Fruit fly (Drosophila melanogaster) whole organism, embryonic: ENCODE measurements around the gene NaPi-III.

Source experiments
- Adf1 ChIP-seq: fragments of 200-800 bp; sonication (Bioruptor generic); IDR thresholded peaks from 2 replicates; pipeline ENCODE4 v1.3.6; 2022; ENCODE audit warnings: missing biosample characterization, missing genetic modification characterization
- Antp ChIP-seq: fragments of 200-800 bp; sonication (Bioruptor generic); optimal IDR thresholded peaks from 3 replicates; lab custom pipeline; 2016; ENCODE audit warnings: missing biosample characterization, missing genetic modification characterization
- B-H2 ChIP-seq: fragments of 200-800 bp; sonication (Bioruptor generic); optimal IDR thresholded peaks from 2 replicates; lab custom pipeline; 2018; ENCODE audit warnings: missing biosample characterization, mild to moderate bottlenecking, missing genetic modification characterization
- CG10209 ChIP-seq: fragments of 200-800 bp; sonication (Bioruptor generic); optimal IDR thresholded peaks from 3 replicates; lab custom pipeline; 2017; ENCODE audit warnings: missing biosample characterization, mild to moderate bottlenecking, missing genetic modification characterization, missing genetic modification reagents
- CG10274 ChIP-seq: fragments of 200-800 bp; sonication (Bioruptor generic); optimal IDR thresholded peaks from 3 replicates; lab custom pipeline; 2017; ENCODE audit warnings: missing biosample characterization, mild to moderate bottlenecking, missing genetic modification characterization
- CG10321 ChIP-seq: fragments of 200-800 bp; sonication (Bioruptor generic); IDR thresholded peaks from 2 replicates; pipeline ENCODE4 v1.3.6; 2022; ENCODE audit warnings: missing biosample characterization, missing genetic modification characterization
- CG11085 ChIP-seq: fragments of 200-800 bp; sonication (Bioruptor generic); IDR thresholded peaks from 2 replicates; pipeline ENCODE4 v1.3.6; 2022; ENCODE audit warnings: missing biosample characterization, missing genetic modification characterization
- CG12299 ChIP-seq: fragments of 200-800 bp; sonication (Bioruptor generic); optimal IDR thresholded peaks from 2 replicates; lab custom pipeline; 2018; ENCODE audit warnings: missing biosample characterization, mild to moderate bottlenecking, missing genetic modification characterization
- CG12942 ChIP-seq: fragments of 200-800 bp; sonication (Bioruptor generic); optimal IDR thresholded peaks from 3 replicates; lab custom pipeline; 2016; ENCODE audit warnings: missing biosample characterization, missing genetic modification characterization
- CG13424 ChIP-seq: fragments of 200-800 bp; sonication (Bioruptor generic); optimal IDR thresholded peaks from 2 replicates; lab custom pipeline; 2019; ENCODE audit warnings: missing biosample characterization, mild to moderate bottlenecking, missing genetic modification characterization, moderate library complexity
- CG14014 ChIP-seq: fragments of 200-800 bp; sonication (Bioruptor generic); IDR thresholded peaks from 2 replicates; pipeline ENCODE4 v1.3.6; 2022; ENCODE audit warnings: missing biosample characterization, missing genetic modification characterization
- CG15269 ChIP-seq: fragments of 200-800 bp; sonication (Bioruptor generic); optimal IDR thresholded peaks from 2 replicates; lab custom pipeline; 2018; ENCODE audit warnings: missing biosample characterization, mild to moderate bottlenecking, missing genetic modification characterization, moderate library complexity
- CG17359 ChIP-seq: fragments of 200-800 bp; sonication (Bioruptor generic); optimal IDR thresholded peaks from 3 replicates; lab custom pipeline; 2018; ENCODE audit warnings: missing biosample characterization, mild to moderate bottlenecking, missing genetic modification characterization, moderate library complexity
- CG17385 ChIP-seq: fragments of 200-800 bp; sonication (Bioruptor generic); optimal IDR thresholded peaks from 3 replicates; lab custom pipeline; 2018; ENCODE audit warnings: missing biosample characterization, mild to moderate bottlenecking, missing genetic modification characterization
- CG1792 ChIP-seq: fragments of 200-800 bp; sonication (Bioruptor generic); optimal IDR thresholded peaks from 2 replicates; lab custom pipeline; 2016; ENCODE audit warnings: missing biosample characterization, missing genetic modification characterization
- CG32532 ChIP-seq: fragments of 200-800 bp; sonication (Bioruptor generic); IDR thresholded peaks from 2 replicates; pipeline ENCODE4 v1.3.6; 2022; ENCODE audit warnings: missing biosample characterization, missing genetic modification characterization
- CG4424 ChIP-seq: fragments of 200-800 bp; sonication (Bioruptor generic); optimal IDR thresholded peaks from 3 replicates; lab custom pipeline; 2016; ENCODE audit warnings: missing biosample characterization, missing genetic modification characterization
- CG5953 ChIP-seq: fragments of 200-800 bp; sonication (Bioruptor generic); IDR thresholded peaks from 2 replicates; pipeline ENCODE4 v1.3.6; 2022; ENCODE audit warnings: missing biosample characterization, missing genetic modification characterization
- CG6175 ChIP-seq: fragments of 200-800 bp; sonication (Bioruptor generic); IDR thresholded peaks from 3 replicates; pipeline ENCODE4 v1.3.6; 2022; ENCODE audit warnings: missing biosample characterization, missing genetic modification characterization
- CG6254 ChIP-seq: fragments of 200-800 bp; sonication (Bioruptor generic); optimal IDR thresholded peaks from 3 replicates; lab custom pipeline; 2017; ENCODE audit warnings: mild to moderate bottlenecking, missing biosample characterization, missing genetic modification reagents, missing genetic modification characterization
- CG6689 ChIP-seq: fragments of 200-800 bp; sonication (Bioruptor generic); IDR thresholded peaks from 2 replicates; pipeline ENCODE4 v1.3.6; 2022; ENCODE audit warnings: missing biosample characterization, missing genetic modification characterization
- CG7271 ChIP-seq: fragments of 200-800 bp; sonication (Bioruptor generic); optimal IDR thresholded peaks from 2 replicates; lab custom pipeline; 2018; ENCODE audit warnings: missing biosample characterization, mild to moderate bottlenecking, missing genetic modification characterization, moderate library complexity
- CG7928 ChIP-seq: fragments of 200-800 bp; sonication (Bioruptor generic); optimal IDR thresholded peaks from 2 replicates; lab custom pipeline; 2017; ENCODE audit warnings: missing biosample characterization, mild to moderate bottlenecking, missing genetic modification characterization
- CG8290 ChIP-seq, 3 experiments: fragments of 200-800 bp; sonication (Bioruptor generic); optimal IDR thresholded peaks; 2 replicates each; lab custom pipeline; 2016 to 2019; ENCODE audit warnings: missing biosample characterization in 3 of 3, missing genetic modification characterization in 3 of 3, mild to moderate bottlenecking in 2 of 3, moderate library complexity in 1 of 3
- CoRest ChIP-seq: fragments of 200-800 bp; sonication (Bioruptor generic); optimal IDR thresholded peaks from 3 replicates; lab custom pipeline; 2018; ENCODE audit warnings: missing biosample characterization, mild to moderate bottlenecking, missing genetic modification characterization, moderate library complexity
- D19B ChIP-seq: fragments of 200-800 bp; sonication (Bioruptor generic); optimal IDR thresholded peaks from 2 replicates; lab custom pipeline; 2017; ENCODE audit warnings: missing biosample characterization, mild to moderate bottlenecking, missing genetic modification characterization
- Drgx ChIP-seq: fragments of 200-800 bp; sonication (Bioruptor generic); IDR thresholded peaks from 2 replicates; pipeline ENCODE4 v1.3.6; 2022; ENCODE audit warnings: missing biosample characterization, missing genetic modification characterization
- E2f2 ChIP-seq: fragments of 200-800 bp; sonication (Bioruptor generic); IDR thresholded peaks from 2 replicates; pipeline ENCODE4 v1.3.6; 2022; ENCODE audit warnings: missing biosample characterization, missing genetic modification characterization
- Ets65A ChIP-seq: fragments of 200-800 bp; sonication (Bioruptor generic); peaks from one replicate; lab custom pipeline; 2016; ENCODE audit warnings: missing biosample characterization, missing genetic modification characterization
- Fer2 ChIP-seq: fragments of 200-800 bp; sonication (Bioruptor generic); optimal IDR thresholded peaks from 2 replicates; lab custom pipeline; 2018; ENCODE audit warnings: missing biosample characterization, mild to moderate bottlenecking, missing genetic modification characterization, moderate library complexity
- Hmr ChIP-seq: fragments of 200-800 bp; sonication (Bioruptor generic); optimal IDR thresholded peaks from 3 replicates; lab custom pipeline; 2017; ENCODE audit warnings: mild to moderate bottlenecking, missing biosample characterization, missing genetic modification reagents, missing genetic modification characterization
- NC2β ChIP-seq: fragments of 200-800 bp; sonication (Bioruptor generic); optimal IDR thresholded peaks from 2 replicates; lab custom pipeline; 2016; ENCODE audit warnings: missing biosample characterization, missing genetic modification characterization
- Ptx1 ChIP-seq: fragments of 200-800 bp; sonication (Bioruptor generic); IDR thresholded peaks from 2 replicates; pipeline ENCODE4 v1.3.6; 2022; ENCODE audit warnings: missing biosample characterization, missing genetic modification characterization
- Spps ChIP-seq: fragments of 200-800 bp; sonication (Bioruptor generic); optimal IDR thresholded peaks from 2 replicates; lab custom pipeline; 2018; ENCODE audit warnings: missing biosample characterization, mild to moderate bottlenecking, missing genetic modification characterization
- Tbp ChIP-seq: fragments of >200 bp; optimal IDR thresholded peaks from 2 replicates; lab custom pipeline; 2018; ENCODE audit warnings: missing biosample characterization, missing genetic modification characterization
- Vsx1 ChIP-seq: fragments of 200-800 bp; sonication (Bioruptor generic); optimal IDR thresholded peaks from 2 replicates; lab custom pipeline; 2017; ENCODE audit warnings: missing biosample characterization, mild to moderate bottlenecking, missing genetic modification characterization, missing genetic modification reagents
- al ChIP-seq: fragments of 200-800 bp; sonication (Bioruptor generic); IDR thresholded peaks from 2 replicates; pipeline ENCODE4 v1.3.6; 2022; ENCODE audit warnings: missing biosample characterization, missing genetic modification characterization
- bbx ChIP-seq: fragments of 200-800 bp; sonication (Bioruptor generic); IDR thresholded peaks from 2 replicates; pipeline ENCODE4 v1.3.6; 2022; ENCODE audit warnings: missing biosample characterization, missing genetic modification characterization; ENCODE audit not compliant: partially characterized antibody
- bcd ChIP-seq: fragments of 200-800 bp; sonication (Bioruptor generic); optimal IDR thresholded peaks from 2 replicates; lab custom pipeline; 2017; ENCODE audit warnings: missing biosample characterization, mild to moderate bottlenecking, missing genetic modification characterization
- cato ChIP-seq: fragments of 200-800 bp; sonication (Bioruptor generic); optimal IDR thresholded peaks from 2 replicates; lab custom pipeline; 2016; ENCODE audit warnings: missing biosample characterization, missing genetic modification characterization, borderline replicate concordance
- dpn ChIP-seq, 2 experiments: fragments of 200-800 bp; sonication (Bioruptor generic); optimal IDR thresholded peaks; 3 replicates each; lab custom pipeline; 2016; ENCODE audit warnings: missing biosample characterization in 2 of 2, missing genetic modification characterization in 2 of 2
- jing ChIP-seq: fragments of 200-800 bp; sonication (Bioruptor generic); optimal IDR thresholded peaks from 2 replicates; lab custom pipeline; 2018; ENCODE audit warnings: missing biosample characterization, mild to moderate bottlenecking, missing genetic modification characterization
- jumu ChIP-seq: fragments of 200-800 bp; sonication (Bioruptor generic); optimal IDR thresholded peaks from 3 replicates; lab custom pipeline; 2016; ENCODE audit warnings: missing biosample characterization, missing genetic modification characterization
- odd ChIP-seq: fragments of 200-800 bp; sonication (Bioruptor generic); optimal IDR thresholded peaks from 2 replicates; lab custom pipeline; 2017; ENCODE audit warnings: missing biosample characterization, mild to moderate bottlenecking, missing genetic modification characterization
- prd ChIP-seq, 3 experiments: fragments of >200 bp in 2 of 3; fragments of 200-800 bp in 1 of 3; sonication (Bioruptor generic) in 1 of 3; optimal IDR thresholded peaks in 2 of 3; IDR thresholded peaks in 1 of 3; 2 replicates in 2 of 3; 3 replicates in 1 of 3; pipeline versions ENCODE4 v1.3.6 to Lab custom; 2017 to 2022; ENCODE audit warnings: missing biosample characterization in 1 of 3, missing genetic modification characterization in 1 of 3
- row ChIP-seq: fragments of 200-800 bp; sonication (Bioruptor generic); IDR thresholded peaks from 3 replicates; pipeline ENCODE4 v1.3.6; 2022; ENCODE audit warnings: missing biosample characterization, missing genetic modification characterization
- so ChIP-seq: fragments of 200-800 bp; sonication (Bioruptor generic); IDR thresholded peaks from 3 replicates; pipeline ENCODE4 v1.3.6; 2022; ENCODE audit warnings: missing biosample characterization, missing genetic modification characterization
- tx ChIP-seq: fragments of 200-800 bp; sonication (Bioruptor generic); optimal IDR thresholded peaks from 2 replicates; lab custom pipeline; 2016; ENCODE audit warnings: missing biosample characterization, missing genetic modification characterization
- wek ChIP-seq: fragments of 200-800 bp; sonication (Bioruptor generic); optimal IDR thresholded peaks from 3 replicates; lab custom pipeline; 2018; ENCODE audit warnings: missing biosample characterization, mild to moderate bottlenecking, missing genetic modification characterization, moderate library complexity
- zen2 ChIP-seq: fragments of 200-800 bp; sonication (Bioruptor generic); IDR thresholded peaks from 3 replicates; pipeline ENCODE4 v1.3.6; 2022; ENCODE audit warnings: missing biosample characterization, missing genetic modification characterization; ENCODE audit not compliant: partially characterized antibody

NaPi-III gene

dm6 chr3L:11155380-11155779 lies 32.2 kb downstream of the NaPi-III start (continued):
- TF ChIP-seq CG10274 (GFP tag; lab: Kevin White, UChicago) (no peak), CG10209 (GFP tag; lab: Kevin White, UChicago) (no peak), Tbp (GFP tag; lab: Kevin White, UChicago) (no peak), CoRest (tag; lab: Kevin White, UChicago) (peak; percentile 7), CG17359 (tag; lab: Kevin White, UChicago) (no peak), CG6175 (GFP tag; lab: Robert Waterston, UW) (no peak), E2f2 (GFP tag; lab: Robert Waterston, UW) (peak; percentile 21; the same call in 1 of the 2 replicates), Ets65A (GFP tag; lab: Kevin White, UChicago) (peak; percentile 14), CG7928 (GFP tag; lab: Kevin White, UChicago) (no peak), CG32532 (GFP tag; lab: Robert Waterston, UW) (peak; percentile 25; the same call in 1 of the 2 replicates), dpn (GFP tag; optimal IDR thresholded peaks at IDR 0.05; lab: Kevin White, UChicago) (peak in 1 of 2 experiments; percentile 6), tx (no peak), Hmr (no peak), CG6254 (GFP tag; lab: Kevin White, UChicago) (no peak), Ptx1 (GFP tag; lab: Robert Waterston, UW) (0 out of 2 replicates have a peak, but pooled peaks have one; percentile 13), row (GFP tag; lab: Robert Waterston, UW) (peak; percentile 36; the same call in 2 of the 3 replicates), B-H2 (GFP tag; lab: Kevin White, UChicago) (no peak), CG8290 (GFP tag; optimal IDR thresholded peaks at IDR 0.05; lab: Kevin White, UChicago) (no peak), CG8290 (tag; optimal IDR thresholded peaks at IDR 0.05; lab: Kevin White, UChicago) (no peak), odd (GFP tag; lab: Kevin White, UChicago) (no peak), CG5953 (GFP tag; lab: Robert Waterston, UW) (no peak), CG11085 (no peak), CG15269 (tag; lab: Kevin White, UChicago) (peak; percentile 18), jing (GFP tag; lab: Kevin White, UChicago) (no peak), bcd (GFP tag; lab: Kevin White, UChicago) (no peak), Adf1 (no peak), CG7271 (tag; lab: Kevin White, UChicago) (no peak), Spps (no peak), zen2 (GFP tag; lab: Robert Waterston, UW) (no peak), cato (no peak), CG4424 (no peak), wek (GFP tag; lab: Kevin White, UChicago) (no peak), CG10321 (GFP tag; lab: Robert Waterston, UW) (0 out of 2 replicates have a peak, but pooled peaks have one; percentile 19), CG6689 (GFP tag; lab: Robert Waterston, UW) (peak; percentile 35; the same call in 1 of the 2 replicates), Antp (GFP tag; lab: Kevin White, UChicago) (no peak), CG14014 (GFP tag; lab: Robert Waterston, UW) (peak; percentile 14; the same call in 1 of the 2 replicates), CG12299 (tag; lab: Kevin White, UChicago) (no peak), jumu (GFP tag; lab: Kevin White, UChicago) (no peak), CG12942 (GFP tag; lab: Kevin White, UChicago) (no peak), CG1792 (GFP tag; lab: Kevin White, UChicago) (no peak), Drgx (GFP tag; lab: Robert Waterston, UW) (peak; percentile 78), so (peak; percentile 54; the same call in 1 of the 3 replicates), CG13424 (no peak), D19B (no peak), Fer2 (tag; lab: Kevin White, UChicago) (no peak), Vsx1 (no peak), CG17385 (GFP tag; lab: Kevin White, UChicago) (no peak), al (GFP tag; lab: Robert Waterston, UW) (no peak), prd (optimal IDR thresholded peaks at IDR 0.05; lab: Kevin White, UChicago) (no peak), prd (GFP tag; IDR thresholded peaks at IDR 0.05; lab: Robert Waterston, UW) (peak; percentile 29; the same call in 1 of the 3 replicates), NC2β (GFP tag; lab: Kevin White, UChicago) (no peak), bbx (GFP tag; lab: Robert Waterston, UW) (no peak)
